Worm (Caenorhabditis elegans) whole organism, early embryonic: Measurements from ENCODE around the gene lron-2.

ENCODE experiments used
- ama-1 ChIP-seq: fragments of 150-350 bp; optimal IDR thresholded peaks from 2 replicates; lab custom pipeline; 2014
- ets-7 ChIP-seq: sonication (generic microtip); optimal IDR thresholded peaks from 2 replicates; lab custom pipeline; 2016; ENCODE audit warnings: missing genotype, missing genetic modification characterization, missing compliant biosample characterization

- TF ChIP-seq ama-1 (lab: Kevin White, UChicago) (no peak), ets-7 (tag; lab: Kevin White, UChicago) (no peak)
Observed at ce11 chrV:9327691-9328090, 40.3 kb upstream of the lron-2 start.
